Fruit fly (Drosophila melanogaster): ENCODE results near the gene CG31668.
A peak's percentile ranks its signal among the peaks of the same experiment; 100 is the strongest.

CG31668 gene

dm6 chr2L:2177969-2178809 lies 27.8 kb downstream of the CG31668 start, which contains the start of gene aop (continued):
- TF ChIP-seq dpn (GFP tag; optimal IDR thresholded peaks at IDR 0.05) (peak in 1 of 2 experiments; percentile 43), Atf6 (GFP tag; IDR thresholded peaks at IDR 0.05) (no peak), ERR (GFP tag; optimal IDR thresholded peaks at IDR 0.05) (no peak), Eip74EF (GFP tag; optimal IDR thresholded peaks at IDR 0.05) (peak in 1 of 2 experiments; percentile 49), CG43689 (GFP tag; IDR thresholded peaks at IDR 0.05) (no peak), hbn (GFP tag; IDR thresholded peaks at IDR 0.05; ENCODE audit: partially characterized antibody) (no peak), CG2129 (GFP tag; IDR thresholded peaks at IDR 0.05; ENCODE audit: partially characterized antibody) (no peak), sc (optimal IDR thresholded peaks at IDR 0.05) (no peak), sc (GFP tag; optimal IDR thresholded peaks at IDR 0.05) (no peak), wdn (GFP tag; IDR thresholded peaks at IDR 0.05) (no peak), gcm2 (GFP tag; optimal IDR thresholded peaks at IDR 0.05) (no peak), Scr (GFP tag; IDR thresholded peaks at IDR 0.05; ENCODE audit: partially characterized antibody) (no peak), CG17612 (GFP tag; IDR thresholded peaks at IDR 0.05) (no peak), gce (GFP tag; IDR thresholded peaks at IDR 0.05) (no peak), da (GFP tag; optimal IDR thresholded peaks at IDR 0.05) (no peak), CG8089 (GFP tag; optimal IDR thresholded peaks at IDR 0.05) (no peak), Dip3 (GFP tag; optimal IDR thresholded peaks at IDR 0.05) (no peak), CG17186 (GFP tag; optimal IDR thresholded peaks at IDR 0.05) (peak; percentile 8), ftz-f1 (GFP tag; optimal IDR thresholded peaks at IDR 0.05) (no peak), ems (GFP tag; optimal IDR thresholded peaks at IDR 0.05) (peak; percentile 7), Taf1 (GFP tag; IDR thresholded peaks at IDR 0.05) (no peak), CG31365 (tag; optimal IDR thresholded peaks at IDR 0.05) (no peak), fd3F (GFP tag; optimal IDR thresholded peaks at IDR 0.05) (no peak), CG5953 (GFP tag; IDR thresholded peaks at IDR 0.05) (no peak), CG34376 (GFP tag; optimal IDR thresholded peaks at IDR 0.05) (peak; percentile 32), tx (GFP tag; optimal IDR thresholded peaks at IDR 0.05) (no peak), Doc3 (GFP tag; IDR thresholded peaks at IDR 0.05; ENCODE audit: partially characterized antibody) (no peak), CG12942 (GFP tag; optimal IDR thresholded peaks at IDR 0.05) (no peak), bowl (GFP tag; IDR thresholded peaks at IDR 0.05) (no peak), Antp (GFP tag; optimal IDR thresholded peaks at IDR 0.05) (no peak), cas (GFP tag; IDR thresholded peaks at IDR 0.05) (no peak), wor (GFP tag; IDR thresholded peaks at IDR 0.05) (no peak), NK7.1 (GFP tag; optimal IDR thresholded peaks at IDR 0.05) (no peak), CG12299 (tag; optimal IDR thresholded peaks at IDR 0.05) (peak; percentile 16), hth (optimal IDR thresholded peaks at IDR 0.05) (no peak), Dbx (GFP tag; IDR thresholded peaks at IDR 0.05) (peak; percentile 48; the same call in 1 of the 3 replicates), Mrtf (GFP tag; IDR thresholded peaks at IDR 0.05) (no peak), CG6689 (GFP tag; IDR thresholded peaks at IDR 0.05) (no peak), CG1603 (tag; optimal IDR thresholded peaks at IDR 0.05) (no peak), bsh (GFP tag; optimal IDR thresholded peaks at IDR 0.05) (no peak), Xrp1 (GFP tag; IDR thresholded peaks at IDR 0.05) (no peak; the same call in 1 of the 2 replicates), CG31224 (GFP tag; IDR thresholded peaks at IDR 0.05) (no peak), Ets65A (GFP tag) (peak; percentile 91), CG10431 (GFP tag; optimal IDR thresholded peaks at IDR 0.05) (peak; percentile 14), Oli (tag; optimal IDR thresholded peaks at IDR 0.05) (no peak), Myb (GFP tag; optimal IDR thresholded peaks at IDR 0.05) (no peak), gro (GFP tag; optimal IDR thresholded peaks at IDR 0.05) (peak; percentile 71), esg (GFP tag; conservative IDR thresholded peaks at IDR 0.05) (no peak), h (optimal IDR thresholded peaks at IDR 0.05) (no peak), jigr1 (GFP tag; IDR thresholded peaks at IDR 0.05) (no peak), Aef1 (GFP tag; IDR thresholded peaks at IDR 0.05) (no peak)
